Fruit fly (Drosophila melanogaster): ENCODE results near the gene CG42446.

dm6 chr3R:16353671-16354070 is 6.2 kb downstream of the CG42446 start:
- TF ChIP-seq Rel (GFP tag; optimal IDR thresholded peaks at IDR 0.05), result no peak
- TF ChIP-seq Rel (tag; optimal IDR thresholded peaks at IDR 0.05), result no peak
- TF ChIP-seq tai (GFP tag; optimal IDR thresholded peaks at IDR 0.05), result no peak
- no peak for TF ChIP-seq Abd-B (GFP tag; optimal IDR thresholded peaks at IDR 0.05)
- TF ChIP-seq psq (GFP tag; optimal IDR thresholded peaks at IDR 0.05), result no peak
- no peak for TF ChIP-seq fru (GFP tag; optimal IDR thresholded peaks at IDR 0.05)
- TF ChIP-seq br (GFP tag; optimal IDR thresholded peaks at IDR 0.05), result no peak
- TF ChIP-seq CG9705 (GFP tag; optimal IDR thresholded peaks at IDR 0.05), result no peak
- TF ChIP-seq usp (GFP tag; optimal IDR thresholded peaks at IDR 0.05), result no peak
- TF ChIP-seq h (GFP tag; optimal IDR thresholded peaks at IDR 0.05), result no peak
